Worm (Caenorhabditis elegans) whole organism, late embryonic: ENCODE data around the gene F22B5.4.

Experiments
- K09A11.1 ChIP-seq: sonication (generic microtip); optimal IDR thresholded peaks from 2 replicates; lab custom pipeline; 2017; ENCODE audit warnings: antibody characterized with exemption, mild to moderate bottlenecking, missing genetic modification characterization, missing compliant biosample characterization; ENCODE audit not compliant: insufficient read depth
- Y22D7AL.16 ChIP-seq: sonication (generic microtip); optimal IDR thresholded peaks from 2 replicates; lab custom pipeline; 2016; ENCODE audit warnings: missing genetic modification characterization, missing compliant biosample characterization
- ceh-14 ChIP-seq: sonication (generic microtip); optimal IDR thresholded peaks from 2 replicates; lab custom pipeline; 2016; ENCODE audit warnings: missing genotype, missing genetic modification characterization, missing compliant biosample characterization
- ceh-2 ChIP-seq: sonication (generic microtip); optimal IDR thresholded peaks from 2 replicates; lab custom pipeline; 2016; ENCODE audit warnings: missing genotype, missing genetic modification characterization, missing compliant biosample characterization
- gmeb-2 ChIP-seq: sonication (generic microtip); optimal IDR thresholded peaks from 2 replicates; lab custom pipeline; 2016; ENCODE audit warnings: missing genetic modification characterization, inconsistent platforms, missing compliant biosample characterization
- hlh-15 ChIP-seq: sonication (generic microtip); optimal IDR thresholded peaks from 2 replicates; lab custom pipeline; 2016; ENCODE audit warnings: missing genetic modification characterization, missing compliant biosample characterization
- hlh-30 ChIP-seq: sonication (generic microtip); optimal IDR thresholded peaks from 2 replicates; lab custom pipeline; 2017; ENCODE audit warnings: antibody characterized with exemption, missing genetic modification characterization, missing compliant biosample characterization; ENCODE audit not compliant: insufficient read depth
- lin-11 ChIP-seq: fragments of 200-800 bp; sonication (Bioruptor generic); optimal IDR thresholded peaks from 2 replicates; lab custom pipeline; 2018; ENCODE audit warnings: mild to moderate bottlenecking, missing genetic modification characterization, missing compliant biosample characterization
- odd-2 ChIP-seq: sonication (generic microtip); optimal IDR thresholded peaks from 2 replicates; lab custom pipeline; 2017; ENCODE audit warnings: antibody characterized with exemption, mild to moderate bottlenecking, missing genetic modification characterization, missing compliant biosample characterization
- pag-3 ChIP-seq: sonication (generic microtip); optimal IDR thresholded peaks from 2 replicates; lab custom pipeline; 2016; ENCODE audit warnings: missing compliant biosample characterization, missing genetic modification characterization, borderline replicate concordance
- pha-2 ChIP-seq: sonication (generic microtip); optimal IDR thresholded peaks from 2 replicates; lab custom pipeline; 2017; ENCODE audit warnings: mild to moderate bottlenecking, missing genetic modification characterization, missing compliant biosample characterization
- pha-4 ChIP-seq: fragments of 150-350 bp; optimal IDR thresholded peaks from 2 replicates; lab custom pipeline; 2018; ENCODE audit warnings: missing biosample characterization, missing genetic modification reagents, missing genetic modification characterization
- pros-1 ChIP-seq: fragments of 150-350 bp; optimal IDR thresholded peaks from 2 replicates; lab custom pipeline; 2014; ENCODE audit warnings: missing biosample characterization, missing genetic modification reagents, missing genetic modification characterization
- unc-55 ChIP-seq: sonication (generic microtip); optimal IDR thresholded peaks from 2 replicates; lab custom pipeline; 2017; ENCODE audit warnings: missing biosample characterization, missing genetic modification reagents, missing genetic modification characterization

DNA sequence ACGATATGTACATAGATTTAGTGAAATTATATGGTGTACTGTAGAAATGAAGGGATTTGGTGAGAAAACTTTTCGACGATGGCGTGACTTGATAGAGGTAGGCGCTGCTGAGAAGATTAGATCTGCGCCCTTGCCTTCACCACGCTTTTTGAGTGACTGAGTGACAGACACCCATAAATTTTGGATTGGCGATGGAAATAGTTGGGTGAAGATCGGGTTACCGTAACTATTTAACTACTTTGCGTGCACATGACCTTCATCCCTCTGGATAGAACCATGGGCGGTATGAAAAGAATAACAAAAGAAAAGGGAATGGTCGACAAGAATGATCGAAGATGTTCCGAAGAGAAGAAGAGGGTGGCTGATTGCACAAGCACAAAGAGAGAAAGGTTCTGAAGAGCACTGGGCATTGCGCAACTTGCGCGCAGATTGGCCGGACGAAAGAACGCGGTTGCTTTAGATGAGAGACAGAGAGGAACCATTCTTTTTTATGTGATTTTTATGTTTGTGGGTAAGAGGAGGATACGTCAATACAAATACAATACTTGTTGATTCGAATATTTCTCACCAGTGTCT is 34.0 kb upstream of the F22B5.4 start:
- TF ChIP-seq lin-11 (tag; lab: Kevin White, UChicago) (no peak), ceh-2 (tag; lab: Kevin White, UChicago) (no peak), pros-1 (no peak), hlh-30 (tag; lab: Kevin White, UChicago) (no peak), gmeb-2 (tag; lab: Kevin White, UChicago) (no peak), pha-2 (tag; lab: Kevin White, UChicago) (no peak), Y22D7AL.16 (tag; lab: Kevin White, UChicago) (no peak), unc-55 (GFP tag; lab: Kevin White, UChicago) (no peak), hlh-15 (tag; lab: Kevin White, UChicago) (no peak), K09A11.1 (tag; lab: Kevin White, UChicago) (no peak), odd-2 (no peak), pha-4 (tag; lab: Kevin White, UChicago) (no peak), pag-3 (tag; lab: Kevin White, UChicago) (no peak), ceh-14 (no peak)
